Fruit fly (Drosophila melanogaster) whole organism, embryonic: ENCODE results near the gene CG4577.
A peak's percentile ranks its signal among the peaks of the same experiment; 100 is the strongest.

ENCODE experiments used
- Adf1 ChIP-seq: fragments of 200-800 bp; sonication (Bioruptor generic); IDR thresholded peaks from 2 replicates; pipeline ENCODE4 v1.3.6; 2022; ENCODE audit warnings: missing biosample characterization, missing genetic modification characterization
- Asciz ChIP-seq: fragments of 200-800 bp; sonication (Bioruptor generic); optimal IDR thresholded peaks from 2 replicates; lab custom pipeline; 2017; ENCODE audit warnings: missing biosample characterization, mild to moderate bottlenecking, missing genetic modification characterization, missing genetic modification reagents
- CG10274 ChIP-seq: fragments of 200-800 bp; sonication (Bioruptor generic); optimal IDR thresholded peaks from 3 replicates; lab custom pipeline; 2017; ENCODE audit warnings: missing biosample characterization, mild to moderate bottlenecking, missing genetic modification characterization
- CG10321 ChIP-seq: fragments of 200-800 bp; sonication (Bioruptor generic); IDR thresholded peaks from 2 replicates; pipeline ENCODE4 v1.3.6; 2022; ENCODE audit warnings: missing biosample characterization, missing genetic modification characterization
- CG10431 ChIP-seq: fragments of 200-800 bp; sonication (Bioruptor generic); optimal IDR thresholded peaks from 3 replicates; lab custom pipeline; 2018; ENCODE audit warnings: missing biosample characterization, mild to moderate bottlenecking, missing genetic modification characterization
- CG10565 ChIP-seq: fragments of 200-800 bp; sonication (Bioruptor generic); optimal IDR thresholded peaks from 3 replicates; lab custom pipeline; 2016; ENCODE audit warnings: missing biosample characterization, mild to moderate bottlenecking, missing genetic modification characterization
- CG10959 ChIP-seq: fragments of 200-800 bp; sonication (Bioruptor generic); IDR thresholded peaks from 2 replicates; pipeline ENCODE4 v1.3.6; 2022; ENCODE audit warnings: missing biosample characterization, missing genetic modification characterization
- CG12299 ChIP-seq: fragments of 200-800 bp; sonication (Bioruptor generic); optimal IDR thresholded peaks from 2 replicates; lab custom pipeline; 2018; ENCODE audit warnings: missing biosample characterization, mild to moderate bottlenecking, missing genetic modification characterization
- CG12391 ChIP-seq: fragments of 200-800 bp; sonication (Bioruptor generic); optimal IDR thresholded peaks from 3 replicates; lab custom pipeline; 2018; ENCODE audit warnings: missing biosample characterization, mild to moderate bottlenecking, missing genetic modification characterization, moderate library complexity
- CG13775 ChIP-seq: fragments of 200-800 bp; sonication (Bioruptor generic); optimal IDR thresholded peaks from 3 replicates; lab custom pipeline; 2017; ENCODE audit warnings: missing biosample characterization, mild to moderate bottlenecking, missing genetic modification characterization
- CG14441 ChIP-seq: fragments of 200-800 bp; sonication (Bioruptor generic); IDR thresholded peaks from 2 replicates; pipeline ENCODE4 v1.3.6; 2022; ENCODE audit warnings: missing biosample characterization, missing genetic modification characterization
- CG15269 ChIP-seq: fragments of 200-800 bp; sonication (Bioruptor generic); optimal IDR thresholded peaks from 2 replicates; lab custom pipeline; 2018; ENCODE audit warnings: missing biosample characterization, mild to moderate bottlenecking, missing genetic modification characterization, moderate library complexity
- CG1603 ChIP-seq: fragments of 200-800 bp; sonication (Bioruptor generic); optimal IDR thresholded peaks from 2 replicates; lab custom pipeline; 2019; ENCODE audit warnings: missing biosample characterization, mild to moderate bottlenecking, missing genetic modification characterization, moderate library complexity
- CG17186 ChIP-seq: fragments of 200-800 bp; sonication (Bioruptor generic); optimal IDR thresholded peaks from 3 replicates; lab custom pipeline; 2017; ENCODE audit warnings: missing biosample characterization, missing genetic modification reagents, missing genetic modification characterization
- CG17568 ChIP-seq: fragments of 200-800 bp; sonication (Bioruptor generic); optimal IDR thresholded peaks from 2 replicates; lab custom pipeline; 2018; ENCODE audit warnings: missing biosample characterization, mild to moderate bottlenecking, missing genetic modification characterization, moderate library complexity
- CG18011 ChIP-seq: fragments of 200-800 bp; sonication (Bioruptor generic); optimal IDR thresholded peaks from 2 replicates; lab custom pipeline; 2017; ENCODE audit warnings: missing biosample characterization, missing genetic modification characterization, mild to moderate bottlenecking, moderate library complexity, missing genotype
- CG18476 ChIP-seq: fragments of 200-800 bp; sonication (Bioruptor generic); optimal IDR thresholded peaks from 2 replicates; lab custom pipeline; 2016; ENCODE audit warnings: missing biosample characterization, mild to moderate bottlenecking, missing genetic modification characterization
- CG2116 ChIP-seq: fragments of 200-800 bp; sonication (Bioruptor generic); optimal IDR thresholded peaks from 3 replicates; lab custom pipeline; 2018; ENCODE audit warnings: missing biosample characterization, mild to moderate bottlenecking, missing genetic modification characterization
- CG2678 ChIP-seq: fragments of 200-800 bp; sonication (Bioruptor generic); optimal IDR thresholded peaks from 3 replicates; lab custom pipeline; 2019; ENCODE audit warnings: missing biosample characterization, mild to moderate bottlenecking, missing genetic modification characterization, moderate library complexity
- CG2712 ChIP-seq: fragments of 200-800 bp; optimal IDR thresholded peaks from 3 replicates; lab custom pipeline; 2019; ENCODE audit warnings: missing biosample characterization, mild to moderate bottlenecking, missing genetic modification characterization, moderate library complexity
- CG34224 ChIP-seq: fragments of 200-800 bp; sonication (Bioruptor generic); IDR thresholded peaks from 3 replicates; pipeline ENCODE4 v1.3.6; 2022; ENCODE audit warnings: missing biosample characterization, missing genetic modification characterization; ENCODE audit not compliant: partially characterized antibody
- CG6791 ChIP-seq: fragments of 200-800 bp; sonication (Bioruptor generic); IDR thresholded peaks from 3 replicates; pipeline ENCODE4 v1.3.6; 2022; ENCODE audit warnings: missing biosample characterization, missing genetic modification characterization; ENCODE audit not compliant: partially characterized antibody
- Fer1 ChIP-seq: fragments of 200-800 bp; sonication (Bioruptor generic); optimal IDR thresholded peaks from 2 replicates; lab custom pipeline; 2017; ENCODE audit warnings: missing biosample characterization, mild to moderate bottlenecking, missing genetic modification characterization
- Fer3 ChIP-seq: fragments of 200-800 bp; sonication (Bioruptor generic); optimal IDR thresholded peaks from 2 replicates; lab custom pipeline; 2018; ENCODE audit warnings: missing biosample characterization, mild to moderate bottlenecking, missing genetic modification characterization, moderate library complexity
- Hr39 ChIP-seq: fragments of >200 bp; optimal IDR thresholded peaks from 2 replicates; lab custom pipeline; 2017
- Hsf ChIP-seq: fragments of 200-800 bp; sonication (Bioruptor generic); optimal IDR thresholded peaks from 3 replicates; lab custom pipeline; 2016; ENCODE audit warnings: missing biosample characterization, missing genetic modification characterization
- Lhr ChIP-seq: fragments of 200-800 bp; sonication (Bioruptor generic); optimal IDR thresholded peaks from 3 replicates; lab custom pipeline; 2017; ENCODE audit warnings: mild to moderate bottlenecking, missing biosample characterization, missing genetic modification reagents, missing genetic modification characterization
- Lpt ChIP-seq: fragments of >200 bp; optimal IDR thresholded peaks from 2 replicates; lab custom pipeline; 2018; ENCODE audit warnings: missing biosample characterization, missing genetic modification characterization
- NC2β ChIP-seq: fragments of 200-800 bp; sonication (Bioruptor generic); optimal IDR thresholded peaks from 2 replicates; lab custom pipeline; 2016; ENCODE audit warnings: missing biosample characterization, missing genetic modification characterization
- Rfx ChIP-seq: fragments of 200-800 bp; sonication (Bioruptor generic); IDR thresholded peaks from 2 replicates; pipeline ENCODE4 v1.3.6; 2022; ENCODE audit warnings: missing biosample characterization, missing genetic modification characterization
- aop ChIP-seq: fragments of 200-800 bp; sonication (Bioruptor generic); IDR thresholded peaks from 2 replicates; pipeline ENCODE4 v1.3.6; 2022; ENCODE audit warnings: missing biosample characterization, missing genetic modification characterization
- cg ChIP-seq: fragments of 200-800 bp; sonication (Bioruptor generic); optimal IDR thresholded peaks from 3 replicates; lab custom pipeline; 2019; ENCODE audit warnings: missing biosample characterization, mild to moderate bottlenecking, missing genetic modification characterization, moderate library complexity
- chif ChIP-seq, 2 experiments: fragments of 200-800 bp; sonication (Bioruptor generic); optimal IDR thresholded peaks; 3 replicates each; lab custom pipeline; 2016; ENCODE audit warnings: missing biosample characterization in 2 of 2, missing genetic modification characterization in 2 of 2
- dati ChIP-seq: fragments of 200-800 bp; sonication (Bioruptor generic); IDR thresholded peaks from 2 replicates; pipeline ENCODE4 v1.3.6; 2022; ENCODE audit warnings: missing biosample characterization, missing genetic modification characterization
- ewg ChIP-seq: fragments of 200-800 bp; sonication (Bioruptor generic); optimal IDR thresholded peaks from 3 replicates; lab custom pipeline; 2017; ENCODE audit warnings: mild to moderate bottlenecking, missing biosample characterization, missing genetic modification reagents, missing genetic modification characterization
- grau ChIP-seq: fragments of 200-800 bp; optimal IDR thresholded peaks from 3 replicates; lab custom pipeline; 2019; ENCODE audit warnings: missing biosample characterization, mild to moderate bottlenecking, missing genetic modification characterization, moderate library complexity
- grn ChIP-seq: fragments of 200-800 bp; sonication (Bioruptor generic); optimal IDR thresholded peaks from 3 replicates; lab custom pipeline; 2017; ENCODE audit warnings: missing biosample characterization, missing genetic modification characterization
- gro ChIP-seq: fragments of 200-800 bp; sonication (Bioruptor generic); optimal IDR thresholded peaks from 2 replicates; lab custom pipeline; 2016; ENCODE audit warnings: missing biosample characterization, missing genetic modification characterization
- gsb-n ChIP-seq: fragments of 200-800 bp; sonication (Bioruptor generic); optimal IDR thresholded peaks from 3 replicates; lab custom pipeline; 2018; ENCODE audit warnings: missing biosample characterization, mild to moderate bottlenecking, missing genetic modification characterization
- kah ChIP-seq: fragments of 200-800 bp; sonication (Bioruptor generic); optimal IDR thresholded peaks from 2 replicates; lab custom pipeline; 2018; ENCODE audit warnings: missing biosample characterization, mild to moderate bottlenecking, missing genetic modification characterization
- kni ChIP-seq: fragments of 200-800 bp; sonication (Bioruptor generic); optimal IDR thresholded peaks from 3 replicates; lab custom pipeline; 2017; ENCODE audit warnings: mild to moderate bottlenecking, missing biosample characterization, missing genetic modification reagents, missing genetic modification characterization
- maf-S ChIP-seq: fragments of 200-800 bp; sonication (Bioruptor generic); optimal IDR thresholded peaks from 2 replicates; lab custom pipeline; 2016; ENCODE audit warnings: missing biosample characterization, missing genetic modification characterization
- nau ChIP-seq: fragments of 200-800 bp; sonication (Bioruptor generic); optimal IDR thresholded peaks from 3 replicates; lab custom pipeline; 2017; ENCODE audit warnings: missing biosample characterization, mild to moderate bottlenecking, missing genetic modification characterization, missing genetic modification reagents
- peb ChIP-seq: fragments of 200-800 bp; sonication (Bioruptor generic); IDR thresholded peaks from 2 replicates; pipeline ENCODE4 v1.3.6; 2022; ENCODE audit warnings: missing biosample characterization, missing genetic modification characterization
- pnt ChIP-seq: fragments of 200-800 bp; sonication (Bioruptor generic); optimal IDR thresholded peaks from 3 replicates; lab custom pipeline; 2016; ENCODE audit warnings: missing biosample characterization, missing genetic modification characterization
- salm ChIP-seq: fragments of 200-800 bp; sonication (Bioruptor generic); optimal IDR thresholded peaks from 2 replicates; lab custom pipeline; 2018; ENCODE audit warnings: missing biosample characterization, mild to moderate bottlenecking, missing genetic modification characterization
- scrt ChIP-seq: fragments of 200-800 bp; sonication (Bioruptor generic); optimal IDR thresholded peaks from 2 replicates; lab custom pipeline; 2018; ENCODE audit warnings: missing biosample characterization, mild to moderate bottlenecking, missing genetic modification characterization, moderate library complexity
- sr ChIP-seq: fragments of 200-800 bp; sonication (Bioruptor generic); IDR thresholded peaks from 3 replicates; pipeline ENCODE4 v1.3.6; 2022; ENCODE audit warnings: missing biosample characterization, missing genetic modification characterization
- ssp ChIP-seq: fragments of 200-800 bp; sonication (Bioruptor generic); IDR thresholded peaks from 2 replicates; pipeline ENCODE4 v1.3.6; 2022; ENCODE audit warnings: missing biosample characterization, missing genetic modification characterization

CG4577 gene

DNA sequence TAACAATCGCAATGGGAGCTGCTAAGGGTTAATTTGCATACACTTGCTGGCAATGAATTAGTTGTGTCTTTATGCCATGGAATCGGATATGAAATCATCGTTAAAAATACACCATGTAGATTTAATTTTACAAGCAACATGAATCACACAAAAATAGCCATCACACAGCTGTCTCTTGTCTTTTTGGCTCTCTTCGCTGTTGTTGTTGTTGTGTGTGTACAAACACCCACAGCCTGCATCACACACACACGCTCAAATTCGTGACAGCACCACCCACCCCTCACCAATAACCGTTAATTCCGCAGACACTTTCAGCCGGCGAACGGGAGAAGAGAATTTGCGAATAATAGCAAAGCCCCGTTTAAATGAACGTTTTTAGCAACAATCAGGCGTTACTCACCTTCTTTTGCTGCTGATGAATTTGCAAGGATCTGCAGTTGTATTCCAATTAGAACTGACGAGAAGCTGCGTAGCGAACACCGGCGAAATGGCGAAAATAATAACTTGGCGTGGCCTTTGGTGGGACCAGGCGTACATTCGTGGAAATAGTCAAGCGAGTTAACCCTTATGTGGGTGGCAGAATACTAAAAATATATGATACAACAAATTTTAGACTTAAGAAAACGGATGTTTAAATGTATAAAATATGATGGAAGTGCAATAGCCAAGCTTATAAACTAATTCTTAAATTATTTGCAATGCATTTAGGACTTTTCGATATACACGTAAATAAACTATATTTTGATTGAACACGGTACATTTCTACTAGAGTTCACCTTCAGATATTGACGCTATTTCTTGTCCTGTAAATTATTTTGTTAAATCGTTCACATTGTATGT lies 23.4 kb downstream of the CG4577 start, which contains the start of gene capt (continued):
- peak; percentile 36 for TF ChIP-seq scrt
- no peak for TF ChIP-seq Lpt (GFP tag; lab: Kevin White, UChicago)
- peak; percentile 3 for TF ChIP-seq gro (GFP tag; lab: Kevin White, UChicago)
- TF ChIP-seq grn (GFP tag; lab: Kevin White, UChicago), result peak; percentile 11
- TF ChIP-seq CG12391 (tag; lab: Kevin White, UChicago), result peak; percentile 54
- TF ChIP-seq CG10274, result no peak
- no peak for TF ChIP-seq CG2678 (tag; lab: Kevin White, UChicago)
- TF ChIP-seq NC2β, result no peak
- no peak for TF ChIP-seq salm (tag; lab: Kevin White, UChicago)
- peak; percentile 24 for TF ChIP-seq CG2712
- TF ChIP-seq sr, result peak; percentile 86
- TF ChIP-seq peb (GFP tag; lab: Robert Waterston, UW), result no peak
- peak; percentile 12 for TF ChIP-seq Lhr (GFP tag; lab: Kevin White, UChicago)
- no peak for TF ChIP-seq dati (GFP tag; lab: Robert Waterston, UW)
- peak; percentile 45 for TF ChIP-seq CG13775
- TF ChIP-seq CG10321 (GFP tag; lab: Robert Waterston, UW), result 0 out of 2 replicates have a peak, but pooled peaks have one; percentile 9
- no peak for TF ChIP-seq CG15269 (tag; lab: Kevin White, UChicago)
- TF ChIP-seq CG10959 (GFP tag; lab: Robert Waterston, UW), result peak; percentile 89
- peak; percentile 91 for TF ChIP-seq cg (GFP tag; lab: Kevin White, UChicago)
- no peak for TF ChIP-seq CG6791 (GFP tag; lab: Robert Waterston, UW)
- peak; percentile 39 for TF ChIP-seq CG1603
- peak; percentile 5 for TF ChIP-seq ewg
- TF ChIP-seq aop (GFP tag; lab: Robert Waterston, UW), result 0 out of 2 replicates have a peak, but pooled peaks have one; percentile 8
- TF ChIP-seq Rfx, result peak; percentile 72
- no peak for TF ChIP-seq gsb-n (tag; lab: Kevin White, UChicago)
- no peak for TF ChIP-seq CG34224 (GFP tag; lab: Robert Waterston, UW)
- TF ChIP-seq grau (tag; lab: Kevin White, UChicago), result peak; percentile 39
- peak; percentile 94 for TF ChIP-seq kah (GFP tag; lab: Kevin White, UChicago)
- TF ChIP-seq CG17186, result no peak
- TF ChIP-seq CG10431 (GFP tag; lab: Kevin White, UChicago), result no peak
- no peak for TF ChIP-seq CG10565 (GFP tag; lab: Kevin White, UChicago)
- TF ChIP-seq CG14441 (GFP tag; lab: Robert Waterston, UW), result peak; percentile 54
- no peak for TF ChIP-seq CG12299 (tag; lab: Kevin White, UChicago)
- TF ChIP-seq Fer3 (tag; lab: Kevin White, UChicago), result peak; percentile 22
- peak; percentile 62 for TF ChIP-seq Hsf (GFP tag; lab: Kevin White, UChicago)
- TF ChIP-seq nau (GFP tag; lab: Kevin White, UChicago), result no peak
- TF ChIP-seq Adf1 (GFP tag; lab: Robert Waterston, UW), result no peak
- TF ChIP-seq CG18476, result no peak
- no peak for TF ChIP-seq Hr39
- TF ChIP-seq ssp (GFP tag; lab: Robert Waterston, UW), result peak; percentile 41
- TF ChIP-seq Fer1, result peak; percentile 10
- TF ChIP-seq kni (GFP tag; lab: Kevin White, UChicago), result no peak
- no peak for TF ChIP-seq maf-S (GFP tag; lab: Kevin White, UChicago)
- peak in 1 of 2 experiments; percentile 38 for TF ChIP-seq chif (GFP tag; optimal IDR thresholded peaks at IDR 0.05; lab: Kevin White, UChicago)
- no peak for TF ChIP-seq Asciz (GFP tag; lab: Kevin White, UChicago)
- no peak for TF ChIP-seq CG18011 (GFP tag; lab: Kevin White, UChicago)
- TF ChIP-seq pnt (GFP tag; lab: Kevin White, UChicago), result no peak
- TF ChIP-seq CG2116 (GFP tag; lab: Kevin White, UChicago), result peak; percentile 6
- TF ChIP-seq CG17568 (GFP tag; lab: Kevin White, UChicago), result no peak
